Worm (Caenorhabditis elegans) whole organism, dauer: ENCODE results near the gene pro-3.

Experiments
- unc-62 ChIP-seq: sonication (generic microtip); optimal IDR thresholded peaks from 2 replicates; lab custom pipeline; 2017; ENCODE audit warnings: missing biosample characterization, missing genetic modification reagents, missing genetic modification characterization

The pro-3 gene

ce11 chrV:19118312-19118711, at the start of gene pro-3:
Gene pro-3 (minus strand): TSS chrV:19118412.
- no peak for TF ChIP-seq unc-62 (GFP tag; lab: Kevin White, UChicago)

- no peak for TF ChIP-seq unc-62 (GFP tag; lab: Kevin White, UChicago)
Measured at ce11 chrV:19158664-19159063, 40.5 kb upstream of the pro-3 start, which contains the start of gene Y39B6A.5. Gene Y39B6A.5 (minus strand): TSS chrV:19158877.

ce11 chrV:19153806-19154205, 35.6 kb upstream of the pro-3 start, which contains the start of gene tsp-13:
Gene tsp-13 (plus strand): TSS chrV:19154106.
- no peak for TF ChIP-seq unc-62 (GFP tag; lab: Kevin White, UChicago)

ce11 chrV:19153244-19153643, 35.0 kb upstream of the pro-3 start:
- TF ChIP-seq unc-62 (GFP tag; lab: Kevin White, UChicago), result no peak

ce11 chrV:19152328-19152727, 34.1 kb upstream of the pro-3 start, which contains the start of gene Y39B6A.69:
Gene Y39B6A.69 (minus strand): TSS chrV:19152428.
- TF ChIP-seq unc-62 (GFP tag; lab: Kevin White, UChicago), result no peak

ce11 chrV:19149057-19149456, 30.8 kb upstream of the pro-3 start, which contains the start of gene Y39B6A.7:
Gene Y39B6A.7 (minus strand): TSS chrV:19149157.
- TF ChIP-seq unc-62 (GFP tag; lab: Kevin White, UChicago), result no peak

- no peak for TF ChIP-seq unc-62 (GFP tag; lab: Kevin White, UChicago)
Measured at ce11 chrV:19148350-19148749, 30.1 kb upstream of the pro-3 start.

- TF ChIP-seq unc-62 (GFP tag; lab: Kevin White, UChicago), result no peak
Measured at ce11 chrV:19142595-19142994, 24.4 kb upstream of the pro-3 start.

ce11 chrV:19140495-19140894, 22.3 kb upstream of the pro-3 start, which contains the start of gene cpg-23:
Gene cpg-23 (plus strand): TSS chrV:19140795.
- no peak for TF ChIP-seq unc-62 (GFP tag; lab: Kevin White, UChicago)

ce11 chrV:19136206-19136605, 18.0 kb upstream of the pro-3 start, which contains the start of gene Y39B6A.9:
Gene Y39B6A.9 (plus strand): TSS chrV:19136506.
- no peak for TF ChIP-seq unc-62 (GFP tag; lab: Kevin White, UChicago)

ce11 chrV:19133507-19133906, 15.3 kb upstream of the pro-3 start, which contains the start of gene Y39B6A.10:
Gene Y39B6A.10 (minus strand): TSS chrV:19133607.
- no peak for TF ChIP-seq unc-62 (GFP tag; lab: Kevin White, UChicago)

ce11 chrV:19131848-19132401, 13.7 kb upstream of the pro-3 start:
- TF ChIP-seq unc-62 (GFP tag; lab: Kevin White, UChicago), result no peak

- no peak for TF ChIP-seq unc-62 (GFP tag; lab: Kevin White, UChicago)
Measured at ce11 chrV:19129497-19130212, 11.4 kb upstream of the pro-3 start.

ce11 chrV:19127225-19127624, 9.0 kb upstream of the pro-3 start, which contains the start of gene dyf-17:
Gene dyf-17 (plus strand): TSS chrV:19127525.
- TF ChIP-seq unc-62 (GFP tag; lab: Kevin White, UChicago), result no peak

ce11 chrV:19125812-19126211, 7.6 kb upstream of the pro-3 start:
- TF ChIP-seq unc-62 (GFP tag; lab: Kevin White, UChicago), result no peak

- TF ChIP-seq unc-62 (GFP tag; lab: Kevin White, UChicago), result no peak
Measured at ce11 chrV:19125253-19125652, 7.0 kb upstream of the pro-3 start.
